Worm (Caenorhabditis elegans) whole organism, L4 larva: ENCODE results near the gene coh-3.

Source experiments
- F26F4.8 ChIP-seq: fragments of 200-800 bp; sonication (Bioruptor generic); conservative IDR thresholded peaks from 2 replicates; pipeline ENCODE4 v1.3.6; 2022; ENCODE audit warnings: missing genetic modification characterization, missing compliant biosample characterization
- F44E2.7 ChIP-seq: fragments of 200-800 bp; sonication (Bioruptor generic); IDR thresholded peaks from 2 replicates; pipeline ENCODE4 v2.1.2; 2022; ENCODE audit warnings: missing genetic modification characterization, missing compliant biosample characterization
- Y48G9A.11 ChIP-seq: fragments of 200-800 bp; sonication (Bioruptor generic); IDR thresholded peaks from 2 replicates; pipeline ENCODE4 v1.3.6; 2022; ENCODE audit warnings: missing genetic modification reagents, missing genetic modification characterization, missing compliant biosample characterization
- aha-1 ChIP-seq: fragments of 150-350 bp; peaks from one replicate; lab custom pipeline; 2014; ENCODE audit warnings: missing biosample characterization, missing genetic modification characterization
- aly-2 ChIP-seq: sonication (generic microtip); optimal IDR thresholded peaks from 2 replicates; lab custom pipeline; 2018; ENCODE audit warnings: missing biosample characterization, missing genetic modification characterization
- ama-1 ChIP-seq: fragments of 150-350 bp; optimal IDR thresholded peaks from 2 replicates; lab custom pipeline; 2014; ENCODE audit warnings: inconsistent platforms, mixed read lengths
- arid-1 ChIP-seq: fragments of 200-800 bp; sonication (Bioruptor generic); conservative IDR thresholded peaks from 2 replicates; pipeline ENCODE4 v1.3.6; 2022; ENCODE audit warnings: missing genetic modification reagents, missing genetic modification characterization, missing compliant biosample characterization
- ceh-44 ChIP-seq: fragments of 200-800 bp; sonication (Bioruptor generic); IDR thresholded peaks from 2 replicates; pipeline ENCODE4 v1.3.6; 2022; ENCODE audit warnings: missing genetic modification reagents, missing genetic modification characterization, missing compliant biosample characterization
- ces-1 ChIP-seq: fragments of 150-350 bp; sonication (generic microtip); optimal IDR thresholded peaks from 4 replicates; lab custom pipeline; 2014; ENCODE audit warnings: missing biosample characterization, missing genetic modification reagents, missing genetic modification characterization
- daf-16 ChIP-seq, 3 experiments: sonication (generic microtip); optimal IDR thresholded peaks; 2 replicates each; lab custom pipeline; 2016 to 2017; ENCODE audit warnings: missing genetic modification characterization in 3 of 3, missing genetic modification reagents in 3 of 3, mild to moderate bottlenecking in 2 of 3, missing compliant biosample characterization in 2 of 3, missing biosample characterization in 1 of 3, moderate library complexity in 1 of 3
- daf-19 ChIP-seq: fragments of 200-800 bp; sonication (Bioruptor generic); conservative IDR thresholded peaks from 2 replicates; pipeline ENCODE4 v1.3.6; 2022; ENCODE audit warnings: missing genetic modification characterization, missing compliant biosample characterization
- daf-8 ChIP-seq: fragments of 200-800 bp; sonication (Bioruptor generic); IDR thresholded peaks from 2 replicates; pipeline ENCODE4 v1.3.6; 2022; ENCODE audit warnings: missing genetic modification characterization, missing compliant biosample characterization
- dmd-6 ChIP-seq: fragments of 200-800 bp; sonication (Bioruptor generic); IDR thresholded peaks from 2 replicates; pipeline ENCODE4 v1.3.6; 2022; ENCODE audit warnings: missing genetic modification reagents, missing genetic modification characterization, missing compliant biosample characterization
- dmd-9 ChIP-seq: fragments of 200-800 bp; sonication (Bioruptor generic); IDR thresholded peaks from 2 replicates; pipeline ENCODE4 v1.3.6; 2022; ENCODE audit warnings: missing genetic modification reagents, missing genetic modification characterization, missing compliant biosample characterization
- dpl-1 ChIP-seq: fragments of 150-350 bp; optimal IDR thresholded peaks from 2 replicates; lab custom pipeline; 2014; ENCODE audit warnings: missing biosample characterization, missing genetic modification reagents, missing genetic modification characterization
- duxl-1 ChIP-seq: sonication (generic microtip); optimal IDR thresholded peaks from 2 replicates; lab custom pipeline; 2016; ENCODE audit warnings: mild to moderate bottlenecking, missing genetic modification characterization, moderate library complexity, missing compliant biosample characterization; ENCODE audit not compliant: poor library complexity
- dve-1 ChIP-seq: sonication (generic microtip); optimal IDR thresholded peaks from 2 replicates; lab custom pipeline; 2017; ENCODE audit warnings: antibody characterized with exemption, mild to moderate bottlenecking, missing genetic modification characterization, missing compliant biosample characterization; ENCODE audit not compliant: insufficient read depth
- fkh-10 ChIP-seq: fragments of 150-350 bp; optimal IDR thresholded peaks from 2 replicates; lab custom pipeline; 2014; ENCODE audit warnings: missing biosample characterization, missing genetic modification reagents, missing genetic modification characterization
- lin-1 ChIP-seq: fragments of 200-800 bp; sonication (Bioruptor generic); IDR thresholded peaks from 2 replicates; pipeline ENCODE4 v1.3.6; 2022; ENCODE audit warnings: missing genetic modification reagents, missing genetic modification characterization, missing compliant biosample characterization
- lin-15B ChIP-seq: fragments of 150-350 bp; sonication (generic microtip); optimal IDR thresholded peaks from 3 replicates; lab custom pipeline; 2014; ENCODE audit warnings: missing biosample characterization, missing genetic modification characterization
- lin-39 ChIP-seq: fragments of 150-350 bp; optimal IDR thresholded peaks from 2 replicates; lab custom pipeline; 2014; ENCODE audit warnings: missing biosample characterization, missing genetic modification reagents, missing genetic modification characterization
- lsy-2 ChIP-seq, 2 experiments: fragments of 150-350 bp in 1 of 2; sonication (generic microtip) in 1 of 2; optimal IDR thresholded peaks; 2 replicates each; lab custom pipeline; 2014 to 2017; ENCODE audit warnings: missing biosample characterization in 2 of 2, missing genetic modification characterization in 2 of 2
- madf-9 ChIP-seq: fragments of 200-800 bp; sonication (Bioruptor generic); conservative IDR thresholded peaks from 2 replicates; pipeline ENCODE4 v1.3.6; 2022; ENCODE audit warnings: missing genetic modification reagents, missing genetic modification characterization, missing compliant biosample characterization
- mes-2 ChIP-seq: sonication (generic microtip); optimal IDR thresholded peaks from 2 replicates; lab custom pipeline; 2016; ENCODE audit warnings: missing genotype, mild to moderate bottlenecking, missing genetic modification characterization, missing compliant biosample characterization; ENCODE audit not compliant: poor library complexity, severe bottlenecking
- nhr-11 ChIP-seq: fragments of 150-350 bp; optimal IDR thresholded peaks from 2 replicates; lab custom pipeline; 2014; ENCODE audit warnings: missing biosample characterization, missing genetic modification characterization
- nhr-111 ChIP-seq: fragments of 200-800 bp; sonication (Bioruptor generic); optimal IDR thresholded peaks from 2 replicates; lab custom pipeline; 2018; ENCODE audit warnings: mild to moderate bottlenecking, missing genetic modification characterization, missing compliant biosample characterization
- nhr-237 ChIP-seq: sonication (generic microtip); optimal IDR thresholded peaks from 2 replicates; lab custom pipeline; 2017; ENCODE audit warnings: missing biosample characterization, missing genetic modification characterization
- nhr-28 ChIP-seq: fragments of 150-350 bp; optimal IDR thresholded peaks from 2 replicates; lab custom pipeline; 2014; ENCODE audit warnings: missing biosample characterization, missing genetic modification characterization
- nhr-48 ChIP-seq: sonication (generic microtip); optimal IDR thresholded peaks from 2 replicates; lab custom pipeline; 2016; ENCODE audit warnings: mild to moderate bottlenecking, missing genetic modification characterization, missing compliant biosample characterization
- nhr-6 ChIP-seq: fragments of 150-350 bp; optimal IDR thresholded peaks from 2 replicates; lab custom pipeline; 2014; ENCODE audit warnings: missing biosample characterization, missing genetic modification characterization
- php-3 ChIP-seq: fragments of 200-800 bp; sonication (Bioruptor generic); IDR thresholded peaks from 2 replicates; pipeline ENCODE4 v1.3.6; 2022; ENCODE audit warnings: missing genetic modification reagents, missing genetic modification characterization, missing compliant biosample characterization
- pqm-1 ChIP-seq: sonication (generic microtip); optimal IDR thresholded peaks from 2 replicates; lab custom pipeline; 2017; ENCODE audit warnings: missing biosample characterization, missing genetic modification characterization
- saeg-2 ChIP-seq: fragments of 200-800 bp; sonication (Bioruptor generic); IDR thresholded peaks from 2 replicates; pipeline ENCODE4 v1.3.6; 2022; ENCODE audit warnings: missing genetic modification reagents, missing genetic modification characterization, missing compliant biosample characterization
- skn-1 ChIP-seq: fragments of 150-350 bp; optimal IDR thresholded peaks from 2 replicates; lab custom pipeline; 2014; ENCODE audit warnings: missing biosample characterization, missing genetic modification characterization
- snpc-1.2 ChIP-seq: fragments of 200-800 bp; sonication (Bioruptor generic); IDR thresholded peaks from 2 replicates; pipeline ENCODE4 v1.3.6; 2022; ENCODE audit warnings: missing genetic modification reagents, missing genetic modification characterization, missing compliant biosample characterization
- spr-1 ChIP-seq: sonication (generic microtip); optimal IDR thresholded peaks from 2 replicates; lab custom pipeline; 2016; ENCODE audit warnings: mild to moderate bottlenecking, missing genetic modification characterization, missing compliant biosample characterization
- spr-3 ChIP-seq: fragments of 200-800 bp; sonication (Bioruptor generic); optimal IDR thresholded peaks from 2 replicates; lab custom pipeline; 2018; ENCODE audit warnings: mild to moderate bottlenecking, missing genetic modification characterization, missing compliant biosample characterization
- zag-1 ChIP-seq: fragments of 150-350 bp; optimal IDR thresholded peaks from 2 replicates; lab custom pipeline; 2014; ENCODE audit warnings: missing biosample characterization, missing genetic modification characterization
- ztf-7 ChIP-seq: fragments of 150-350 bp; optimal IDR thresholded peaks from 2 replicates; lab custom pipeline; 2014; ENCODE audit warnings: missing biosample characterization, missing genetic modification characterization

coh-3 gene

DNA sequence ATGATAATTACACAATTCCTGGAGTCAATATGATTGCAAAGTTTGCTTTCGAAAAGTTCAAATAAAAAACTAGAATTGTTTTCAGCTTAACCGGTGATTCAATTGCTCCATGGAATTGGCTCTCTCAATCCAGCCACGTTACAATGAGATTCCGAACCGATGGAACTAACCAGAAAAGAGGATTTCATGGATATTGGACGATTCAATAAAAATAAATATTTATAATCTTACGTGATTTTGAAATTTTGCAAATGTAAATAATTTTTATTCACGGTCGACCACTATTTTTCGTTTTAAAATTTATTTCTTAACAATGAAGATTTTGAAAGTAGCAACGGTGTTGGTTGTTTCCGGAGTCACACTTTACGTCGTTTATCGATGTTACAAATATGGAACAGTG lies 24.8 kb downstream of the coh-3 start, which contains the start of gene R02D5.10:
TSS of gene R02D5.10 (plus strand) at position 301 of the 400 bp plus-strand sequence.
- TF ChIP-seq mes-2 (tag; lab: Kevin White, UChicago) = no peak
- no peak for TF ChIP-seq nhr-48 (tag; lab: Kevin White, UChicago)
- no peak for TF ChIP-seq Y48G9A.11 (GFP tag; lab: Robert Waterston, UW)
- TF ChIP-seq fkh-10 (GFP tag; lab: Kevin White, UChicago) = no peak
- TF ChIP-seq dmd-9 (GFP tag; lab: Robert Waterston, UW) = no peak
- no peak for TF ChIP-seq nhr-6
- TF ChIP-seq lsy-2 (tag; optimal IDR thresholded peaks at IDR 0.05; lab: Kevin White, UChicago) = no peak
- no peak for TF ChIP-seq ces-1 (GFP tag; lab: Kevin White, UChicago)
- TF ChIP-seq saeg-2 (GFP tag; lab: Robert Waterston, UW) = no peak
- TF ChIP-seq lin-15B (tag; lab: Kevin White, UChicago) = no peak
- no peak for TF ChIP-seq lin-39 (tag; lab: Kevin White, UChicago)
- TF ChIP-seq daf-8 (GFP tag; lab: Robert Waterston, UW) = no peak
- TF ChIP-seq F44E2.7 (GFP tag; lab: Robert Waterston, UW) = no peak

DNA sequence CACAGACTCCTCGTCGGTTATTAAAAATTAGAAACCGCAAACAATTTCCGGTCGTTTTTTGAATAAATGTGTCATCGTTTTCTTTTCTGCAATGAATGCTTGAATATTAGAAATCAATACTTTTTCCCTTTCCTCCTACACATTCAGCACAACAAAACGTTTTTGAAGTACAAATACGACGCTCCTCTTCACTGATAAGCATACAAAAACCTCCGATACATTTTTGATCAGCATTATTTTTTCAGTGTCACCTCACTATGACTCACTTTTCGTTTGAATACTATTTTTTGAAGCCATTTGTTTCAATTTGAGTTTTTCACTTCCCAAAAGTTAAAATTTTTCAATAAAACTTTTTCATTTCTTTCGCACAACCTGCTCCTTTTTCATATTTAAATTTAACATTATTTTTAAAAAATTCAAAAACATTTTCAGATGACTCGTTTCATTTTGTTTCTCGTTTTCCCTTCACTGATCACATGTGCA lies 25.5 kb downstream of the coh-3 start, which contains the start of gene R02D5.3:
TSS of gene R02D5.3 (plus strand) at position 433 of the 483 bp plus-strand sequence.
- TF ChIP-seq zag-1 (tag; lab: Kevin White, UChicago) = no peak
- TF ChIP-seq dve-1 (tag; lab: Kevin White, UChicago) = peak; percentile 52
- TF ChIP-seq nhr-28 (tag; lab: Kevin White, UChicago) = peak; percentile 90
- TF ChIP-seq madf-9 (GFP tag; lab: Robert Waterston, UW) = no peak
- no peak for TF ChIP-seq mes-2 (tag; lab: Kevin White, UChicago)
- TF ChIP-seq aly-2 (tag; lab: Kevin White, UChicago) = no peak
- TF ChIP-seq fkh-10 (GFP tag; lab: Kevin White, UChicago) = no peak
- peak; percentile 32; the same call in 1 of the 2 replicates for TF ChIP-seq dmd-6
- no peak for TF ChIP-seq aha-1 (tag; lab: Kevin White, UChicago)
- TF ChIP-seq daf-16 (GFP tag; optimal IDR thresholded peaks at IDR 0.05; lab: Kevin White, UChicago) = no peak
- TF ChIP-seq daf-16 (tag; optimal IDR thresholded peaks at IDR 0.05; lab: Kevin White, UChicago) = peak; percentile 32
- TF ChIP-seq lin-1 (GFP tag; lab: Robert Waterston, UW) = no peak
- no peak for TF ChIP-seq ceh-44 (GFP tag; lab: Robert Waterston, UW)
- TF ChIP-seq pqm-1 (tag; lab: Kevin White, UChicago) = peak; percentile 38
- no peak for TF ChIP-seq snpc-1.2

DNA sequence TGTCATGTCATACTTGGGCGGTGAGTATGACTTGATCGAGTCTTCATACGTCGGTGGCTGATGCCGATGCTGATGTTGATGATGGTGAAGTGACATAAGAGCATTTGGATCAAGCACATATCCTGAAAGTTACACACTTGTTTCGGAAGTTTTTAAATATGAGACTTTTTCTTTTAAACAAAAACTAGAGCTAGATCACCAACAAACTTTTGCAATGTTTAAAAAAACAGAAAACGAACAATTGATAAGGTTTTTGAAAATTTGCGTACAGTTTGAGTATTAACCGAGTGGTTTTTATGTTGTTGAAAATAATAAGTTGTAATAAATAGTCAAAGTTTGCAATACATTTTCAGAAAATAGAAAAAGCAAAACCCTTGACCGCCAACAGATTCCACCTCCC lies 27.4 kb downstream of the coh-3 start, which contains the start of gene R02D5.4:
TSS of gene R02D5.4 (minus strand) at position 101 of the 400 bp plus-strand sequence.
- no peak for TF ChIP-seq F26F4.8 (GFP tag; lab: Robert Waterston, UW)
- TF ChIP-seq spr-3 (GFP tag; lab: Kevin White, UChicago) = no peak
- no peak for TF ChIP-seq aha-1 (tag; lab: Kevin White, UChicago)
- TF ChIP-seq madf-9 (GFP tag; lab: Robert Waterston, UW) = no peak
- no peak for TF ChIP-seq lsy-2 (tag; optimal IDR thresholded peaks at IDR 0.05; lab: Kevin White, UChicago)
- no peak for TF ChIP-seq ceh-44 (GFP tag; lab: Robert Waterston, UW)
- no peak for TF ChIP-seq duxl-1 (tag; lab: Kevin White, UChicago)
- no peak for TF ChIP-seq daf-19 (GFP tag; lab: Robert Waterston, UW)
- no peak for TF ChIP-seq nhr-111
- TF ChIP-seq lin-15B (tag; lab: Kevin White, UChicago) = no peak
- TF ChIP-seq nhr-237 (tag; lab: Kevin White, UChicago) = no peak
- no peak for TF ChIP-seq php-3 (GFP tag; lab: Robert Waterston, UW)
- no peak for TF ChIP-seq skn-1
- TF ChIP-seq ama-1 (lab: Kevin White, UChicago) = no peak

DNA sequence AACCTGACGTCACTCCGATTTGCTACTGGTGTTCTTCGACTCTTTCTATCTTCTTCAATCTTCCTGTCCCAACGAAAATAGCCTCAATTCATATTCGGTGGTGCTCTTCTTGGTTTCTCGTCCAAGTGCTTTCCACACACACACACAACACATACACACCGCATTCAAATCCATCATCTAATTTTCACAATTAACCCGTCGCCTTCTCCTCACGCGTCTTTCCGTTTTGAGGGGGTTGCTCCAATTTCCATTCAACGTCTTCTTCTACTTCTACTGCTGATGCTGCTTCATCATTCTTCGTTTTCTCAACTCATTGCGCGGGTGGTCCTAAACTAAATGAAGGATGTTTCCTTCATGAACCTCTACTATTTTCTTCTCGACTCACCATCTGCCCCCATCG lies 33.9 kb downstream of the coh-3 start:
- TF ChIP-seq nhr-11 (tag; lab: Kevin White, UChicago) = no peak
- no peak for TF ChIP-seq spr-1
- no peak for TF ChIP-seq ztf-7 (tag; lab: Kevin White, UChicago)
- TF ChIP-seq dpl-1 = no peak
- TF ChIP-seq arid-1 (GFP tag; lab: Robert Waterston, UW) = no peak
